Fruit fly (Drosophila melanogaster): Measurements from ENCODE around the gene Saysd1.
A peak's percentile ranks its signal among the peaks of the same experiment; 100 is the strongest.

Gene Saysd1

dm6 chr3R:25174244-25174643, 40.7 kb downstream of the Saysd1 start (continued):
- TF ChIP-seq CG4730 (GFP tag; IDR thresholded peaks at IDR 0.05) (no peak), Pdp1 (GFP tag; optimal IDR thresholded peaks at IDR 0.05) (peak in 1 of 2 experiments; percentile 37), nom (GFP tag; optimal IDR thresholded peaks at IDR 0.05) (peak; percentile 9), nmo (GFP tag; optimal IDR thresholded peaks at IDR 0.05) (peak; percentile 41), CG6654 (GFP tag; optimal IDR thresholded peaks at IDR 0.05) (no peak), CG10979 (tag; optimal IDR thresholded peaks at IDR 0.05) (peak; percentile 71), CG13775 (GFP tag; optimal IDR thresholded peaks at IDR 0.05) (peak; percentile 5), pan (optimal IDR thresholded peaks at IDR 0.05) (peak in 1 of 2 experiments; percentile 77), pan (GFP tag; optimal IDR thresholded peaks at IDR 0.05 in 1 of 2, IDR thresholded peaks at IDR 0.05 in 1 of 2) (peak in 1 of 2 experiments; percentile 66), CG8478 (optimal IDR thresholded peaks at IDR 0.05) (no peak), grau (tag; optimal IDR thresholded peaks at IDR 0.05) (peak; percentile 36), CG31441 (GFP tag; IDR thresholded peaks at IDR 0.05) (peak; percentile 49), CG11504 (tag; optimal IDR thresholded peaks at IDR 0.05) (peak; percentile 53), CG10959 (GFP tag; IDR thresholded peaks at IDR 0.05) (0 out of 2 replicates have a peak, but pooled peaks have one; percentile 14), CG3838 (GFP tag; optimal IDR thresholded peaks at IDR 0.05) (no peak), CG17829 (tag; optimal IDR thresholded peaks at IDR 0.05) (peak; percentile 57), row (GFP tag; IDR thresholded peaks at IDR 0.05) (peak; percentile 53), Sox100B (GFP tag; optimal IDR thresholded peaks at IDR 0.05) (peak; percentile 12), CG6254 (GFP tag; optimal IDR thresholded peaks at IDR 0.05) (no peak), prd (optimal IDR thresholded peaks at IDR 0.05) (no peak), prd (GFP tag; IDR thresholded peaks at IDR 0.05) (peak; percentile 57), Trl (optimal IDR thresholded peaks at IDR 0.05) (no peak), Trl (GFP tag; optimal IDR thresholded peaks at IDR 0.05) (peak; percentile 4), HLH3B (GFP tag; IDR thresholded peaks at IDR 0.05) (no peak), CG30431 (GFP tag; optimal IDR thresholded peaks at IDR 0.05) (peak; percentile 15), CG9797 (GFP tag; optimal IDR thresholded peaks at IDR 0.05) (no peak), CG4820 (GFP tag; optimal IDR thresholded peaks at IDR 0.05) (peak; percentile 44), CG6689 (GFP tag; IDR thresholded peaks at IDR 0.05) (peak; percentile 50; the same call in 1 of the 2 replicates), CG15696 (tag; optimal IDR thresholded peaks at IDR 0.05) (peak; percentile 66), sens (GFP tag) (peak; percentile 86), CG7556 (GFP tag; optimal IDR thresholded peaks at IDR 0.05) (peak; percentile 25), CG18262 (tag; optimal IDR thresholded peaks at IDR 0.05) (peak; percentile 70), Abd-B (GFP tag; optimal IDR thresholded peaks at IDR 0.05) (peak; percentile 7), lola (GFP tag; optimal IDR thresholded peaks at IDR 0.05) (peak in 1 of 3 experiments; percentile 55), ATbp (GFP tag; optimal IDR thresholded peaks at IDR 0.05) (no peak), Blimp-1 (GFP tag; optimal IDR thresholded peaks at IDR 0.05) (peak; percentile 39), CG18599 (GFP tag; optimal IDR thresholded peaks at IDR 0.05) (peak; percentile 40), gem (tag; optimal IDR thresholded peaks at IDR 0.05) (peak; percentile 57), Six4 (GFP tag; optimal IDR thresholded peaks at IDR 0.05) (peak; percentile 53), CG30403 (GFP tag; optimal IDR thresholded peaks at IDR 0.05) (peak; percentile 14), Med (GFP tag) (peak; percentile 25), zfh1 (GFP tag; IDR thresholded peaks at IDR 0.05) (peak; percentile 21; the same call in 1 of the 3 replicates), bcd (GFP tag; optimal IDR thresholded peaks at IDR 0.05) (peak; percentile 20), chn (GFP tag; optimal IDR thresholded peaks at IDR 0.05) (no peak), dmrt11E (tag; optimal IDR thresholded peaks at IDR 0.05) (peak; percentile 71), crc (GFP tag; optimal IDR thresholded peaks at IDR 0.05) (no peak), phol (tag; optimal IDR thresholded peaks at IDR 0.05) (peak; percentile 58), sqz (GFP tag; optimal IDR thresholded peaks at IDR 0.05) (peak; percentile 27), vvl (GFP tag; IDR thresholded peaks at IDR 0.05) (0 out of 2 replicates have a peak, but pooled peaks have one; percentile 24), CG2678 (tag; optimal IDR thresholded peaks at IDR 0.05) (peak; percentile 46), tin (GFP tag; optimal IDR thresholded peaks at IDR 0.05) (peak; percentile 21)

All from whole organism, embryonic.